Worm (Caenorhabditis elegans): ENCODE results near the gene ZC412.5.

ZC412.5 gene

DNA sequence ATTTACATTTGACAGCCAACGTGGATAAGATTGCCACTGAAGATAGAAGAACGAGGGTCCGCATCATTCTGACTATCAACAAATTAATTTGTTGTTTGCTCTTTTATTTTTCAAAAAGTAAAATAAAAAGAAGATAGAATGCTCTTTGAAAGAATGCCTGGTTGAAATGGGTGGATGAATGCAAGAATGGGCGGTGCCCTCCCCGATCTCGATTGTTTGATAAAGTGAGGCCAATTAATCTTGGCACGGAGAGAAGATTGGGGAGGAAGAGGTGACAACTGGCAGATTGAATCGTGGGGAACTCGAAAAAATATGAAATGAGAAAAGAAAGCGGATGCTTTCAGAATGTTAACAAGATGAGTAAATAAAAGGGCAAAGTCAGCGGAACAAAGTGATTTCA is 3.9 kb downstream of the ZC412.5 start, which contains the start of gene ZC412.3:
ZC412.3 (minus strand) TSS at position 183 of the 400 bp plus-strand sequence.
- TF ChIP-seq ama-1 (optimal IDR thresholded peaks at IDR 0.05) (no peak), nhr-129 (tag; optimal IDR thresholded peaks at IDR 0.05) (peak; percentile 24), unc-55 (GFP tag; optimal IDR thresholded peaks at IDR 0.05) (no peak), sma-3 (GFP tag; optimal IDR thresholded peaks at IDR 0.05) (no peak), ceh-82 (tag; optimal IDR thresholded peaks at IDR 0.05) (no peak), F13H6.1 (tag; optimal IDR thresholded peaks at IDR 0.05) (peak; percentile 58), Y55F3AM.14 (GFP tag; optimal IDR thresholded peaks at IDR 0.05) (no peak), crh-2 (tag; optimal IDR thresholded peaks at IDR 0.05) (no peak), sma-9 (GFP tag; optimal IDR thresholded peaks at IDR 0.05) (peak; percentile 38), sma-9 (tag; optimal IDR thresholded peaks at IDR 0.05) (no peak)

DNA sequence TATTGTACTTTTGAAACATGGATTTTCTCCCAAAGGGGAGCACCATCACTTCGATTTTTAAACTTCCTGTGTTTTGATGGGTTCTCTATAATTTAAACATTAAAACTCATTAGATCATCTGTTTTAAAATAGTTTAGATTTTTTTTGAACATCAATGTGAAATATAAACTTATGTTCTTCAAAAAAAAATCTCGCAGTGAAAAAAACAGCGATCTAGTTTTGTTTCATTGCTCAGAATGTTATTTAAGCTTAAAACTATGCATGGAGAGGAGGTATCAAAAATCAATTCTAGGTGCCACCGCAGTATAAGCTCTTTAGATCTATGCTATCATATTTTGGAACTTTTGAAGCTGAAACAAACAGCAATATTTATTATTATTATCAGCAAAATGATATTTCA is 7.1 kb downstream of the ZC412.5 start, which contains the start of gene gcy-14:
gcy-14 (minus strand) TSS at position 101 of the 400 bp plus-strand sequence.
- TF ChIP-seq nhr-12 (tag; optimal IDR thresholded peaks at IDR 0.05) (no peak), crh-2 (tag; optimal IDR thresholded peaks at IDR 0.05) (no peak), aly-2 (tag; optimal IDR thresholded peaks at IDR 0.05) (no peak), nhr-10 (tag; optimal IDR thresholded peaks at IDR 0.05) (no peak), gmeb-1 (tag; optimal IDR thresholded peaks at IDR 0.05) (no peak), fos-1 (tag; optimal IDR thresholded peaks at IDR 0.05) (no peak), sma-9 (GFP tag; optimal IDR thresholded peaks at IDR 0.05) (no peak), sma-9 (tag; optimal IDR thresholded peaks at IDR 0.05) (no peak), sem-4 (tag; optimal IDR thresholded peaks at IDR 0.05) (no peak), nhr-25 (tag; optimal IDR thresholded peaks at IDR 0.05) (no peak), C34F6.9 (tag; optimal IDR thresholded peaks at IDR 0.05) (no peak), lin-13 (GFP tag; optimal IDR thresholded peaks at IDR 0.05) (no peak), ztf-11 (tag; optimal IDR thresholded peaks at IDR 0.05) (no peak), blmp-1 (tag; optimal IDR thresholded peaks at IDR 0.05; ENCODE audit: insufficient read depth) (no peak), elt-1 (tag; optimal IDR thresholded peaks at IDR 0.05) (no peak), peb-1 (tag; optimal IDR thresholded peaks at IDR 0.05) (no peak), lin-11 (tag; optimal IDR thresholded peaks at IDR 0.05) (no peak), mbf-1 (tag; optimal IDR thresholded peaks at IDR 0.05) (no peak), ceh-16 (tag; optimal IDR thresholded peaks at IDR 0.05) (no peak), nhr-6 (tag; optimal IDR thresholded peaks at IDR 0.05) (no peak), unc-55 (GFP tag; optimal IDR thresholded peaks at IDR 0.05) (no peak)

DNA sequence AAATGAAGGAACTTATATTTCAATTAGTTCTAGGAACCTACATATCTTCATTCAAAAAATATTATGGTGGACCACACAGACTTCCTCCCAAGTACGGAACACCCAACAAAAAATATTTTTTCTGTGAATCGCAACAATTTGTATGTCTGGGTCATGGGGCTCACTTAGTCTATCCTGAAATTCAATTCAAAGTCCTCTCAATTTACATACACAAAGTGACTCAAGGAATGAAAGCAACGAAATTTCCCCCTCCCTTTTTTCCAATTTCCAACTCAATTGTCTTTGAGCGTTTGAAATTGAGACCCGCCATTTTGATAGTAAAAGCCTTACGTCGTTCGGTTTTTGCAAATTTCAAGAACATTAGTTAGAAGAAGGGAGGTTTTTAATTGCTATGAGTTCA is 15.9 kb downstream of the ZC412.5 start:
- TF ChIP-seq aly-2 (tag; optimal IDR thresholded peaks at IDR 0.05): no peak
- no peak for TF ChIP-seq peb-1 (tag; optimal IDR thresholded peaks at IDR 0.05)
- TF ChIP-seq gmeb-1 (tag; optimal IDR thresholded peaks at IDR 0.05): no peak
- no peak for TF ChIP-seq nhr-23 (tag; optimal IDR thresholded peaks at IDR 0.05)
- no peak for TF ChIP-seq Y55F3AM.14 (GFP tag; optimal IDR thresholded peaks at IDR 0.05)
- no peak for TF ChIP-seq lsy-2 (tag; optimal IDR thresholded peaks at IDR 0.05)
- no peak for TF ChIP-seq nhr-6 (tag; optimal IDR thresholded peaks at IDR 0.05)
- TF ChIP-seq lin-39 (tag; optimal IDR thresholded peaks at IDR 0.05): no peak
- TF ChIP-seq C34F6.9 (tag; optimal IDR thresholded peaks at IDR 0.05): no peak
- no peak for TF ChIP-seq ztf-4 (tag; optimal IDR thresholded peaks at IDR 0.05)

DNA sequence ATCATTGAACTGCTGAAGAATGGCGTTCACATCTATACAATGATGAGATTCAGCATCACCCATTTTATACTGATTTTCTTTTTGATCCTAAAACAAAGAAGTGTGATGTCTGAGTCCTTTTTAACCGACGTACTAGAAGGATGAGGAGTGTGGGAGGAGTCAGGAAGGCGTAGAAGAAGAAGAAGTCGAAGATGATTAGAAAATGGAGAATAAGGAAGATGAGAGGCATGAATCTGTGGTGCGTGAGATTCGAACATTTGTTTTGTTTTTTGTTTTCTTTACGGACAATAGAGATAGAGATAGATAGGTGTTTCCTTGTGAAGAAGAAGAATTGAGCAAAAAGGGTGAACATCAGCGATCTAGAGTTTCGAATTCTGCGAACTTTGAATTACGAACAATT is 16.8 kb downstream of the ZC412.5 start, which contains the start of gene npr-13:
npr-13 (minus strand) TSS at position 101 of the 400 bp plus-strand sequence.
- TF ChIP-seq sma-3 (GFP tag; optimal IDR thresholded peaks at IDR 0.05): no peak
- no peak for TF ChIP-seq nhr-11 (tag; optimal IDR thresholded peaks at IDR 0.05)

DNA sequence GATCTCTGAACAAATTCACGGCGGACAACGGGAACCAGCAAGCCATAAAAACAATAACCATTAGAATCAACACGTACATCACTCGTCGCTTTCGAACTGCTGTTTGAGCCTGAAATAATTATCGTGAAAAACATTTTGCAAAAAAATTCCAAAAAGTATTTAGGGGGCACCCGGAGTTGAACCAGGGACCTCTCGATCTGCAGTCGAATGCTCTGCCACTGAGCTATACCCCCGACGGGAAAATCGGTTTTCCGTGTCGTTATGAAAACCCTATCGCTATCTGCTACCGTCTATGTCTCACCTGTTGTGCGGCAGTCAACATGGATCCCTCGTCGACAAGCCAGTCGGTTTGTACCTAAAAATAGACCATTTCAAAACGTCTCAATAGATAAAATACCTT is 19.6 kb downstream of the ZC412.5 start:
- TF ChIP-seq zag-1 (tag; optimal IDR thresholded peaks at IDR 0.05) (no peak), elt-1 (tag; optimal IDR thresholded peaks at IDR 0.05) (no peak), skn-1 (tag; optimal IDR thresholded peaks at IDR 0.05) (no peak), nhr-129 (tag; optimal IDR thresholded peaks at IDR 0.05) (peak; percentile 31), lin-13 (GFP tag; optimal IDR thresholded peaks at IDR 0.05) (no peak), F13H6.1 (tag; optimal IDR thresholded peaks at IDR 0.05) (no peak), ceh-16 (tag; optimal IDR thresholded peaks at IDR 0.05) (no peak), lsy-2 (tag; optimal IDR thresholded peaks at IDR 0.05) (no peak), sem-4 (tag; optimal IDR thresholded peaks at IDR 0.05) (no peak), nhr-21 (tag; optimal IDR thresholded peaks at IDR 0.05) (no peak), unc-55 (GFP tag; optimal IDR thresholded peaks at IDR 0.05) (peak; percentile 17), nhr-11 (tag; optimal IDR thresholded peaks at IDR 0.05) (no peak), sma-9 (GFP tag; optimal IDR thresholded peaks at IDR 0.05) (peak; percentile 23), sma-9 (tag; optimal IDR thresholded peaks at IDR 0.05) (no peak), snpc-4 (tag; optimal IDR thresholded peaks at IDR 0.05) (peak; percentile 58), C34F6.9 (tag; optimal IDR thresholded peaks at IDR 0.05) (no peak), nhr-25 (tag; optimal IDR thresholded peaks at IDR 0.05) (no peak), alr-1 (tag; optimal IDR thresholded peaks at IDR 0.05) (no peak), lin-11 (tag; optimal IDR thresholded peaks at IDR 0.05) (peak; percentile 21), dmd-4 (tag; optimal IDR thresholded peaks at IDR 0.05) (no peak), unc-39 (tag; optimal IDR thresholded peaks at IDR 0.05) (no peak), peb-1 (tag; optimal IDR thresholded peaks at IDR 0.05) (no peak), gmeb-1 (tag; optimal IDR thresholded peaks at IDR 0.05) (peak; percentile 37)

Measured in whole organism, L2 larva.